Fruit fly (Drosophila melanogaster) whole organism: ENCODE data around the gene CG46399.

Source experiments
- pan ChIP-seq: fragments of >200 bp; optimal IDR thresholded peaks from 2 replicates; lab custom pipeline; 2017
- psq ChIP-seq: fragments of >200 bp; optimal IDR thresholded peaks from 2 replicates; lab custom pipeline; 2017

dm6 chrX:14896310-14896709, 37.3 kb downstream of the CG46399 start:
- TF ChIP-seq psq (lab: Kevin White, UChicago) (no peak), pan (lab: Kevin White, UChicago) (no peak)
